Worm (Caenorhabditis elegans): ENCODE measurements around the gene C05G5.5.

- TF ChIP-seq R02D3.7 (tag; optimal IDR thresholded peaks at IDR 0.05) (no peak), nhr-237 (tag; optimal IDR thresholded peaks at IDR 0.05) (no peak), snpc-4 (tag; optimal IDR thresholded peaks at IDR 0.05) (no peak), unc-39 (tag; optimal IDR thresholded peaks at IDR 0.05) (no peak), ztf-11 (tag; optimal IDR thresholded peaks at IDR 0.05) (no peak), ceh-16 (tag; optimal IDR thresholded peaks at IDR 0.05) (no peak)
Observed at ce11 chrX:14717782-14718181, 43.1 kb downstream of the C05G5.5 start.
